Worm (Caenorhabditis elegans) whole organism, L2 larva: ENCODE measurements around the gene Y38F1A.2.

Source experiments
- F13H6.1 ChIP-seq: sonication (generic microtip); optimal IDR thresholded peaks from 2 replicates; lab custom pipeline; 2016; ENCODE audit warnings: missing genetic modification characterization, missing compliant biosample characterization
- R02D3.7 ChIP-seq: fragments of 150-350 bp; optimal IDR thresholded peaks from 2 replicates; lab custom pipeline; 2014; ENCODE audit warnings: missing biosample characterization, missing genetic modification characterization
- Y55F3AM.14 ChIP-seq: fragments of 200-800 bp; sonication (Bioruptor generic); optimal IDR thresholded peaks from 2 replicates; lab custom pipeline; 2018; ENCODE audit warnings: mild to moderate bottlenecking, missing genetic modification characterization, missing compliant biosample characterization
- ZK546.5 ChIP-seq: sonication (generic microtip); optimal IDR thresholded peaks from 2 replicates; lab custom pipeline; 2017; ENCODE audit warnings: missing biosample characterization, missing genetic modification characterization
- alr-1 ChIP-seq: fragments of 150-350 bp; optimal IDR thresholded peaks from 2 replicates; lab custom pipeline; 2014; ENCODE audit warnings: missing biosample characterization, missing genetic modification characterization
- ama-1 ChIP-seq: fragments of 150-350 bp; optimal IDR thresholded peaks from 2 replicates; lab custom pipeline; 2018; ENCODE audit warnings: inconsistent platforms
- blmp-1 ChIP-seq: sonication (generic microtip); optimal IDR thresholded peaks from 2 replicates; lab custom pipeline; 2017; ENCODE audit warnings: missing genetic modification characterization, mild to moderate bottlenecking, missing compliant biosample characterization, antibody characterized with exemption, moderate library complexity; ENCODE audit not compliant: insufficient read depth
- ceh-16 ChIP-seq: fragments of 150-350 bp; optimal IDR thresholded peaks from 2 replicates; lab custom pipeline; 2014; ENCODE audit warnings: missing biosample characterization, missing genetic modification characterization
- crh-2 ChIP-seq: sonication (generic microtip); optimal IDR thresholded peaks from 2 replicates; lab custom pipeline; 2017; ENCODE audit warnings: missing biosample characterization, missing genetic modification characterization
- egl-27 ChIP-seq: sonication (generic microtip); optimal IDR thresholded peaks from 3 replicates; lab custom pipeline; 2017; ENCODE audit warnings: missing biosample characterization, missing genetic modification reagents, missing genetic modification characterization
- elt-1 ChIP-seq: fragments of 150-350 bp; optimal IDR thresholded peaks from 2 replicates; lab custom pipeline; 2014; ENCODE audit warnings: missing biosample characterization, missing genetic modification characterization
- fos-1 ChIP-seq: fragments of 150-350 bp; optimal IDR thresholded peaks from 2 replicates; lab custom pipeline; 2014; ENCODE audit warnings: missing biosample characterization, missing genetic modification characterization
- gmeb-1 ChIP-seq: fragments of 150-350 bp; optimal IDR thresholded peaks from 2 replicates; lab custom pipeline; 2014; ENCODE audit warnings: missing biosample characterization, missing genetic modification characterization
- lin-11 ChIP-seq: fragments of 150-350 bp; sonication (generic microtip); optimal IDR thresholded peaks from 2 replicates; lab custom pipeline; 2014; ENCODE audit warnings: missing biosample characterization, missing genetic modification characterization, inconsistent platforms, mixed read lengths
- lin-13 ChIP-seq: fragments of 150-350 bp; optimal IDR thresholded peaks from 2 replicates; lab custom pipeline; 2014; ENCODE audit warnings: missing biosample characterization, missing genetic modification reagents, missing genetic modification characterization
- lsy-2 ChIP-seq, 2 experiments: fragments of 150-350 bp in 1 of 2; sonication (generic microtip) in 1 of 2; optimal IDR thresholded peaks; 2 replicates each; lab custom pipeline; 2014 to 2017; ENCODE audit warnings: missing biosample characterization in 2 of 2, missing genetic modification characterization in 2 of 2
- mab-5 ChIP-seq: fragments of 150-350 bp; optimal IDR thresholded peaks from 2 replicates; lab custom pipeline; 2014; ENCODE audit warnings: missing biosample characterization, missing genetic modification characterization
- mdl-1 ChIP-seq, 2 experiments: fragments of 150-350 bp in 1 of 2; sonication (generic microtip) in 1 of 2; optimal IDR thresholded peaks; 2 replicates each; lab custom pipeline; 2017; ENCODE audit warnings: missing biosample characterization in 2 of 2, missing genetic modification characterization in 2 of 2
- nhr-11 ChIP-seq: fragments of 150-350 bp; optimal IDR thresholded peaks from 2 replicates; lab custom pipeline; 2014; ENCODE audit warnings: missing biosample characterization, missing genetic modification characterization
- nhr-12 ChIP-seq: fragments of 150-350 bp; optimal IDR thresholded peaks from 2 replicates; lab custom pipeline; 2014; ENCODE audit warnings: missing biosample characterization, missing genetic modification characterization
- nhr-237 ChIP-seq: fragments of 150-350 bp; optimal IDR thresholded peaks from 2 replicates; lab custom pipeline; 2014; ENCODE audit warnings: missing biosample characterization, missing genetic modification characterization
- nhr-25 ChIP-seq: fragments of 150-350 bp; sonication (generic microtip); optimal IDR thresholded peaks from 3 replicates; lab custom pipeline; 2014; ENCODE audit warnings: missing biosample characterization, missing genetic modification characterization
- nhr-77 ChIP-seq: fragments of 150-350 bp; optimal IDR thresholded peaks from 2 replicates; lab custom pipeline; 2014; ENCODE audit warnings: missing biosample characterization, missing genetic modification characterization
- peb-1 ChIP-seq: fragments of 150-350 bp; optimal IDR thresholded peaks from 2 replicates; lab custom pipeline; 2014; ENCODE audit warnings: missing biosample characterization, missing genetic modification characterization
- sem-4 ChIP-seq: fragments of 150-350 bp; optimal IDR thresholded peaks from 2 replicates; lab custom pipeline; 2014; ENCODE audit warnings: missing biosample characterization, missing genetic modification reagents, missing genetic modification characterization
- sma-9 ChIP-seq, 2 experiments: fragments of 150-350 bp in 1 of 2; sonication (generic microtip) in 1 of 2; optimal IDR thresholded peaks; 2 replicates each; lab custom pipeline; 2014 to 2016; ENCODE audit warnings: missing genetic modification characterization in 2 of 2, mild to moderate bottlenecking in 1 of 2, missing biosample characterization in 1 of 2, missing compliant biosample characterization in 1 of 2, missing genetic modification reagents in 1 of 2, moderate library complexity in 1 of 2
- snpc-4 ChIP-seq: fragments of 150-350 bp; optimal IDR thresholded peaks from 2 replicates; lab custom pipeline; 2014; ENCODE audit warnings: missing biosample characterization, missing genetic modification characterization
- unc-39 ChIP-seq: fragments of 150-350 bp; optimal IDR thresholded peaks from 2 replicates; lab custom pipeline; 2014; ENCODE audit warnings: missing biosample characterization, missing genetic modification characterization
- unc-55 ChIP-seq: fragments of 150-350 bp; sonication (generic microtip); optimal IDR thresholded peaks from 3 replicates; lab custom pipeline; 2014; ENCODE audit warnings: missing biosample characterization, missing genetic modification reagents, missing genetic modification characterization
- zag-1 ChIP-seq: fragments of 150-350 bp; optimal IDR thresholded peaks from 2 replicates; lab custom pipeline; 2014; ENCODE audit warnings: missing biosample characterization, missing genetic modification characterization
- ztf-1 ChIP-seq: fragments of 200-800 bp; sonication (Bioruptor generic); conservative IDR thresholded peaks from 2 replicates; pipeline ENCODE4 v1.3.6; 2022; ENCODE audit warnings: missing genetic modification characterization, missing compliant biosample characterization
- ztf-4 ChIP-seq: fragments of 150-350 bp; optimal IDR thresholded peaks from 2 replicates; lab custom pipeline; 2014; ENCODE audit warnings: missing biosample characterization, missing genetic modification characterization

Gene Y38F1A.2

DNA sequence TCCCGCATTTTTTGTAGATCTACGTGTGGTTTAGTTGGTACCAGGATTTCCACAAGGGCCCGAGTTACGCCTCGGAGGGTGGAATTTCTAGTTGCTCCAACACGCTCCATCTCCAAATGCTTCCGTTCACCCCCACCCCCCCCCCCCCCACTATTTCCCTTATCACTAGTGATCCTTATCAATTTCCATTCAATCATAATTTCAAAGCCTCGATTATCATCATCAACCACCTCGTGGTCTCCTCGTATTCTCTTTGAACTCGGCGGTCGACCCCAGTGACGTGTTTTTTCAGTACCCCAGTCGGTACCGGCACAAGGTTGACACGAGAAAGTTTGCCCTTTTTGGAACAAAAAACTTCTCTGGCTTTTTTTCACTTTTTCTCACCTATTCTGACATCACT is 28.1 kb downstream of the Y38F1A.2 start:
- TF ChIP-seq crh-2 (tag; lab: Kevin White, UChicago) (no peak), fos-1 (tag; lab: Kevin White, UChicago) (peak; percentile 10)

DNA sequence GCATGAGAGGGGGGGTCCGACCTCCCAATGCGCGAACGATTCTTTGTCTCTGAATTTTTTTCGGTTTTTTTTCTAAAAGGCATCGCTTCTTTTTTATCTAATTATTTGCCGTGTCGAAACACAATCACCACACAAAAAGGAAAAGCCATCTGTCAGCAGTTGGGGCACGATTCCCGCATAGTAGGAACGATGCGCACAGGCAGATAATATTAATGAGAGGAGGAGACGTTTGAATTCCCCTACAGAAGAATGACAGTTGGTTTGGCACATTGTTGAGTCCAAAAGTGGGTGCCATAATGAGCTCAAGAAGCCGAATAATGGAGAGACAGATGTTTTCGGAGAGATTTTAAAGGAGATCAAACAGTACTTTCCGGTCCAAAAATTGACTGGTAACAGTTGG is 30.0 kb downstream of the Y38F1A.2 start:
- TF ChIP-seq gmeb-1 (tag; lab: Kevin White, UChicago): no peak
- TF ChIP-seq ceh-16 (tag; lab: Kevin White, UChicago): no peak
- no peak for TF ChIP-seq ZK546.5 (tag; lab: Kevin White, UChicago)
- no peak for TF ChIP-seq mab-5 (tag; lab: Kevin White, UChicago)
- no peak for TF ChIP-seq F13H6.1 (tag; lab: Kevin White, UChicago)
- TF ChIP-seq lin-13 (GFP tag; lab: Kevin White, UChicago): no peak
- no peak for TF ChIP-seq nhr-77 (tag; lab: Kevin White, UChicago)
- no peak for TF ChIP-seq nhr-25 (tag; lab: Kevin White, UChicago)
- TF ChIP-seq blmp-1 (tag; lab: Kevin White, UChicago): no peak
- no peak for TF ChIP-seq egl-27 (tag; lab: Kevin White, UChicago)

DNA sequence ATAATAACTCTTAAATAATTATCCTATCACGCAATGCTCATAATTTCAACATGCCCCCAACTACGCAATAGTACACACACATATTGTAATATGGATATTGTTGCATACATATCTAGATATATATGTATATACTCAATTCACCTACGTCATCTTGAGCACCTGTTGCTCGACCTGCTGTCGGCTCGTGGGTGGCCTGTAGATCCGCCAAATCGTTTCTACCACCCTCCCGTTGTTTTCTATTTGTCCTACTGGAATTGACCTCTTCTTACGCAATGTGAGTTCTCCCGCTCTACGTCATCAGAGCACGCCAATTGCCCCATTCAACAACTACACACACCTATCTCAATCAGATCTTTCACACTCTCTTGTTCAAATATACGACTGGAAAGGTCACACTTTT is 31.1 kb downstream of the Y38F1A.2 start:
- TF ChIP-seq mdl-1 (tag; optimal IDR thresholded peaks at IDR 0.05; lab: Kevin White, UChicago) (no peak), ztf-1 (GFP tag; lab: Robert Waterston, UW) (no peak), R02D3.7 (no peak), ceh-16 (tag; lab: Kevin White, UChicago) (no peak), elt-1 (no peak), unc-39 (tag; lab: Kevin White, UChicago) (no peak), ama-1 (no peak), mab-5 (tag; lab: Kevin White, UChicago) (no peak), egl-27 (tag; lab: Kevin White, UChicago) (no peak), nhr-77 (tag; lab: Kevin White, UChicago) (no peak), lsy-2 (tag; optimal IDR thresholded peaks at IDR 0.05; lab: Kevin White, UChicago) (no peak), sem-4 (tag; lab: Kevin White, UChicago) (no peak), unc-55 (GFP tag; lab: Kevin White, UChicago) (no peak), nhr-12 (tag; lab: Kevin White, UChicago) (no peak), lin-11 (tag; lab: Kevin White, UChicago) (no peak)

DNA sequence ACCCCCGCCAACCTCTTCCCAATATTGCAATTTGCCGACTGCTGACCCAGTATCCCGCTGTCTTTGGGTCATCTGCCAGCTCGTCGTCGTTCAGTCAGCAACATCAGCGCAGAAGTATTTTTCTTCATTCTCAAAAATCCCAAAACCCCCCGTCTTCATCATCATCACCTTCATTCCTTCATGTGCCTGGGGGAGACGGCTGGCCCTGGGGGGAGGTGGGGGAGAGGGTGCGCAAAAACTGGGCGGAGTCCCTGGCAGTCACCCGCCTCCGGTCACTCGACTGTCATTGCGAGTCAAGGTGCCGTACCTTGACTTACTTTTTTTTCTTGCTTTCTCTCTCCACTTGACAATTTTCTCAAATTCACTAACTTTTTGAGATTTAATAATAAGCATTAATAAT is 33.0 kb downstream of the Y38F1A.2 start:
- TF ChIP-seq nhr-77 (tag; lab: Kevin White, UChicago) (no peak), alr-1 (tag; lab: Kevin White, UChicago) (no peak), ztf-1 (GFP tag; lab: Robert Waterston, UW) (no peak), Y55F3AM.14 (GFP tag; lab: Kevin White, UChicago) (no peak), nhr-25 (tag; lab: Kevin White, UChicago) (no peak), sma-9 (GFP tag; optimal IDR thresholded peaks at IDR 0.05; lab: Kevin White, UChicago) (no peak), sma-9 (tag; optimal IDR thresholded peaks at IDR 0.05; lab: Kevin White, UChicago) (no peak), F13H6.1 (tag; lab: Kevin White, UChicago) (no peak), ztf-4 (no peak), ama-1 (no peak), lin-13 (GFP tag; lab: Kevin White, UChicago) (no peak), egl-27 (tag; lab: Kevin White, UChicago) (no peak), sem-4 (tag; lab: Kevin White, UChicago) (no peak), peb-1 (tag; lab: Kevin White, UChicago) (no peak)

DNA sequence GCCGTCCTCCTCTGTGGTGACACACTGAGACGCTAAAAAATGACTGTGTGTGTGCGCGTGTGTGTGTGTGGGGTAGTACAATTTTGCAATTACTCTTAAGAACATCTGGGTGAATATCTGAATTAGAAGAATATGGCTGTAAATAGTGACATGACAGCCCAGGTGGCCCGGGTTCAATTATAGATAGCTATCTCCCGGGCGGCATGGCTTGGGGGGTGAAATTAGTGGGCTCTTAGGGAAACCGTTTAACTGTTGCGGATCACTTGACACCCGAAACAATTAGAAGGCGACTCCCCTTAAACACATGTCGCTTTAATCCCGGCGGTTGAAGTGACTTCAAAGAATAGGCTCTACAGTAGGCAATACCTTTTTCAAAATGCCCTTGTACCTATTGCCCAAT is 35.4 kb downstream of the Y38F1A.2 start:
- TF ChIP-seq zag-1 (tag; lab: Kevin White, UChicago): no peak
- TF ChIP-seq R02D3.7: no peak
- TF ChIP-seq snpc-4 (tag; lab: Kevin White, UChicago): no peak
- TF ChIP-seq nhr-237 (tag; lab: Kevin White, UChicago): no peak
- no peak for TF ChIP-seq egl-27 (tag; lab: Kevin White, UChicago)
- TF ChIP-seq sem-4 (tag; lab: Kevin White, UChicago): no peak
- TF ChIP-seq mdl-1 (tag; optimal IDR thresholded peaks at IDR 0.05; lab: Kevin White, UChicago): no peak
- TF ChIP-seq nhr-11 (tag; lab: Kevin White, UChicago): no peak
